Fruit fly (Drosophila melanogaster): ENCODE measurements around the gene Coprox.
A peak's percentile ranks its signal among the peaks of the same experiment; 100 is the strongest.

Coprox gene

dm6 chr2L:6967422-6968012 is 3.3 kb downstream of the Coprox start, which contains the start of gene Sumo (continued):
- no peak for TF ChIP-seq CG2889 (GFP tag; IDR thresholded peaks at IDR 0.05)
- TF ChIP-seq bsh (GFP tag; optimal IDR thresholded peaks at IDR 0.05), result no peak
- TF ChIP-seq dysf (GFP tag; IDR thresholded peaks at IDR 0.05), result 0 out of 3 replicates have a peak, but pooled peaks have one; percentile 7
- no peak for TF ChIP-seq HLHmδ (GFP tag; optimal IDR thresholded peaks at IDR 0.05)
- no peak for TF ChIP-seq CG11723 (GFP tag; optimal IDR thresholded peaks at IDR 0.05)
- TF ChIP-seq hb (GFP tag; IDR thresholded peaks at IDR 0.05; ENCODE audit: partially characterized antibody), result peak; percentile 99
- TF ChIP-seq schlank (tag; optimal IDR thresholded peaks at IDR 0.05), result no peak
- no peak for TF ChIP-seq Fer3 (tag; optimal IDR thresholded peaks at IDR 0.05)
- no peak for TF ChIP-seq peb (GFP tag; IDR thresholded peaks at IDR 0.05)
- TF ChIP-seq crp (GFP tag; optimal IDR thresholded peaks at IDR 0.05), result no peak
- peak; percentile 5; the same call in 1 of the 2 replicates for TF ChIP-seq gsb (GFP tag; IDR thresholded peaks at IDR 0.05)
- no peak for TF ChIP-seq Pdp1 (GFP tag; optimal IDR thresholded peaks at IDR 0.05)
- no peak for TF ChIP-seq Neu2 (GFP tag; optimal IDR thresholded peaks at IDR 0.05; ENCODE audit: borderline replicate concordance)
- TF ChIP-seq dmrt99B (tag; optimal IDR thresholded peaks at IDR 0.05), result no peak
- TF ChIP-seq Hr39 (optimal IDR thresholded peaks at IDR 0.05), result no peak
- TF ChIP-seq CG14050 (GFP tag; IDR thresholded peaks at IDR 0.05), result no peak
- TF ChIP-seq tll (GFP tag; optimal IDR thresholded peaks at IDR 0.05), result no peak
- peak; percentile 100 for TF ChIP-seq mld (GFP tag; IDR thresholded peaks at IDR 0.05; ENCODE audit: partially characterized antibody)
- peak; percentile 22 for TF ChIP-seq CG13894 (tag; optimal IDR thresholded peaks at IDR 0.05)
- TF ChIP-seq Drgx (GFP tag; IDR thresholded peaks at IDR 0.05), result no peak
- peak; percentile 99 for TF ChIP-seq CG14860 (GFP tag; IDR thresholded peaks at IDR 0.05; ENCODE audit: partially characterized antibody)
- peak; percentile 94 for TF ChIP-seq CG13287 (GFP tag; IDR thresholded peaks at IDR 0.05; ENCODE audit: partially characterized antibody)
- peak; percentile 91 for TF ChIP-seq Sry-δ (GFP tag; optimal IDR thresholded peaks at IDR 0.05)
- TF ChIP-seq CG18011 (GFP tag; optimal IDR thresholded peaks at IDR 0.05), result no peak
- no peak for TF ChIP-seq fd96Cb (tag; optimal IDR thresholded peaks at IDR 0.05)
- peak; percentile 13 for TF ChIP-seq Sox100B (GFP tag; optimal IDR thresholded peaks at IDR 0.05)
- TF ChIP-seq pros (GFP tag; optimal IDR thresholded peaks at IDR 0.05), result no peak
- TF ChIP-seq CG3847 (GFP tag; IDR thresholded peaks at IDR 0.05), result peak; percentile 47
- no peak for TF ChIP-seq CG4404 (GFP tag; IDR thresholded peaks at IDR 0.05)
- TF ChIP-seq tin (GFP tag; optimal IDR thresholded peaks at IDR 0.05), result no peak
- TF ChIP-seq CG15696 (tag; optimal IDR thresholded peaks at IDR 0.05), result no peak
- TF ChIP-seq CG16863 (GFP tag; optimal IDR thresholded peaks at IDR 0.05), result no peak

DNA sequence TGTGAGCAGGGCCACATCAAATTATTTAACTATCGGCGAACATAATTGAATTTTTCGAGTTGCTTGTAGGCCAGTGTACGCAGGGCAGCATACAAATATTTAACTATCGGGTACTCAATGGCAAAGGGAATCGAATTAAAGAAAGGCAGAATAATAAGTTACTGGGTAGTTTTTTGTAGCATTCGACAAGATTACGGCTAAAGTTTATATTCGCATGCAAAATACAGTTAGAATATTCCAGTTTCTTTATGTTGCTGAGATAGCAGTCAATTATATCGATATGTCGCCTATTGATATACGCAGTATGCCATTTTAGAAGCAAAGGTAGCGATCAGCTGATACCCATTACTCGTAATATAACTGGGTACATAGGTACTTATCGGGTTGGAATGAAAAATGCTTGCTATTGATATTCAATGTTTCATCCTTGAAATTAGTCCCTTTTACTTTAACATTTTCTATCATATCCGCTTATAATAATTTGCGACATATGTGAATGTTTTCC is 3.8 kb downstream of the Coprox start:
- TF ChIP-seq crc (GFP tag; optimal IDR thresholded peaks at IDR 0.05) (peak; percentile 28), CG18764 (GFP tag; optimal IDR thresholded peaks at IDR 0.05) (no peak), CG15269 (tag; optimal IDR thresholded peaks at IDR 0.05) (peak; percentile 41), CG16815 (GFP tag; optimal IDR thresholded peaks at IDR 0.05) (no peak), klu (GFP tag; IDR thresholded peaks at IDR 0.05) (no peak), fd64A (GFP tag; optimal IDR thresholded peaks at IDR 0.05) (no peak), gcm (GFP tag; optimal IDR thresholded peaks at IDR 0.05) (peak; percentile 34), CG30403 (GFP tag; optimal IDR thresholded peaks at IDR 0.05) (peak; percentile 65), CG11723 (GFP tag; optimal IDR thresholded peaks at IDR 0.05) (no peak), dpn (GFP tag; optimal IDR thresholded peaks at IDR 0.05) (peak; percentile 48 to 64), CG2889 (GFP tag; IDR thresholded peaks at IDR 0.05) (peak; percentile 93), Dll (GFP tag; IDR thresholded peaks at IDR 0.05; ENCODE audit: partially characterized antibody) (peak; percentile 96), chinmo (GFP tag; IDR thresholded peaks at IDR 0.05; ENCODE audit: partially characterized antibody) (no peak; the same call in 3 of the 4 replicates), ken (GFP tag; IDR thresholded peaks at IDR 0.05) (no peak; the same call in 2 of the 3 replicates), amos (GFP tag; IDR thresholded peaks at IDR 0.05; ENCODE audit: partially characterized antibody) (peak; percentile 75), sc (optimal IDR thresholded peaks at IDR 0.05) (no peak), sc (GFP tag; optimal IDR thresholded peaks at IDR 0.05) (no peak), Vsx1 (GFP tag; optimal IDR thresholded peaks at IDR 0.05) (no peak), Myb (GFP tag; optimal IDR thresholded peaks at IDR 0.05) (peak; percentile 23)
